Worm (Caenorhabditis elegans) whole organism, young adult: Measurements from ENCODE around the gene W07G4.7.

Experiments used
- B0035.1 ChIP-seq: sonication (generic microtip); optimal IDR thresholded peaks from 2 replicates; lab custom pipeline; 2016; ENCODE audit warnings: missing genetic modification characterization, mild to moderate bottlenecking, missing compliant biosample characterization, missing genotype, missing genetic modification reagents
- B0261.1 ChIP-seq: sonication (generic microtip); optimal IDR thresholded peaks from 2 replicates; lab custom pipeline; 2016; ENCODE audit warnings: mild to moderate bottlenecking, missing genetic modification characterization, moderate library complexity, missing compliant biosample characterization
- C06A6.2 ChIP-seq: fragments of 200-800 bp; sonication (Bioruptor generic); conservative IDR thresholded peaks from 2 replicates; pipeline ENCODE4 v1.3.6; 2022; ENCODE audit warnings: missing genetic modification characterization, missing compliant biosample characterization
- F22D6.2 ChIP-seq: sonication (generic microtip); optimal IDR thresholded peaks from 2 replicates; lab custom pipeline; 2016; ENCODE audit warnings: mild to moderate bottlenecking, missing genetic modification characterization, missing compliant biosample characterization
- F23B12.7 ChIP-seq: sonication (generic microtip); optimal IDR thresholded peaks from 2 replicates; lab custom pipeline; 2017; ENCODE audit warnings: missing genetic modification characterization, mild to moderate bottlenecking, missing compliant biosample characterization, antibody characterized with exemption, moderate library complexity; ENCODE audit not compliant: insufficient read depth
- F39B2.1 ChIP-seq: fragments of 200-800 bp; sonication (Bioruptor generic); IDR thresholded peaks from 2 replicates; pipeline ENCODE4 v1.3.6; 2022; ENCODE audit warnings: missing genetic modification reagents, missing genetic modification characterization, missing compliant biosample characterization
- F55B11.4 ChIP-seq: sonication (generic microtip); optimal IDR thresholded peaks from 2 replicates; lab custom pipeline; 2016; ENCODE audit warnings: missing compliant biosample characterization, missing genetic modification characterization, borderline replicate concordance; ENCODE audit not compliant: insufficient read depth
- K11D2.4 ChIP-seq: fragments of 200-800 bp; sonication (Bioruptor generic); IDR thresholded peaks from 2 replicates; pipeline ENCODE4 v1.3.6; 2022; ENCODE audit warnings: missing genetic modification reagents, missing genetic modification characterization, missing compliant biosample characterization
- Y53G8AR.9 ChIP-seq: fragments of 200-800 bp; sonication (Bioruptor generic); conservative IDR thresholded peaks from 2 replicates; pipeline ENCODE4 v1.3.6; 2022; ENCODE audit warnings: missing genetic modification reagents, missing genetic modification characterization, missing compliant biosample characterization
- Y79H2A.3 ChIP-seq: fragments of 200-800 bp; sonication (Bioruptor generic); conservative IDR thresholded peaks from 2 replicates; pipeline ENCODE4 v1.3.6; 2022; ENCODE audit warnings: missing genetic modification reagents, missing genetic modification characterization, missing compliant biosample characterization
- Y95B8A.8 ChIP-seq: fragments of 200-800 bp; sonication (Bioruptor generic); IDR thresholded peaks from 2 replicates; pipeline ENCODE4 v1.3.6; 2022; ENCODE audit warnings: missing genetic modification reagents, missing genetic modification characterization, missing compliant biosample characterization
- ZK185.1 ChIP-seq: sonication (generic microtip); optimal IDR thresholded peaks from 2 replicates; lab custom pipeline; 2016; ENCODE audit warnings: mild to moderate bottlenecking, missing genetic modification characterization, missing compliant biosample characterization; ENCODE audit not compliant: poor library complexity, severe bottlenecking
- aptf-2 ChIP-seq: fragments of 200-800 bp; sonication (Bioruptor generic); conservative IDR thresholded peaks from 2 replicates; pipeline ENCODE4 v1.3.6; 2022; ENCODE audit warnings: missing genetic modification reagents, missing genetic modification characterization, missing compliant biosample characterization
- aptf-3 ChIP-seq: fragments of 200-800 bp; sonication (Bioruptor generic); IDR thresholded peaks from 2 replicates; pipeline ENCODE4 v1.3.6; 2022; ENCODE audit warnings: missing genetic modification characterization, missing compliant biosample characterization
- attf-5 ChIP-seq: fragments of 200-800 bp; sonication (Bioruptor generic); optimal IDR thresholded peaks from 2 replicates; lab custom pipeline; 2018; ENCODE audit warnings: mild to moderate bottlenecking, missing genetic modification characterization, missing compliant biosample characterization
- bed-2 ChIP-seq: fragments of 200-800 bp; sonication (Bioruptor generic); IDR thresholded peaks from 2 replicates; pipeline ENCODE4 v1.3.6; 2022; ENCODE audit warnings: missing genetic modification reagents, missing genetic modification characterization, missing compliant biosample characterization
- cebp-1 ChIP-seq, 2 experiments: fragments of 200-800 bp in 1 of 2; sonication (Bioruptor generic) in 1 of 2; sonication (generic microtip) in 1 of 2; IDR thresholded peaks in 1 of 2; optimal IDR thresholded peaks in 1 of 2; 2 replicates each; pipeline versions ENCODE4 v1.3.6 to Lab custom; 2017 to 2022; ENCODE audit warnings: missing compliant biosample characterization in 2 of 2, missing genetic modification characterization in 2 of 2, mild to moderate bottlenecking in 1 of 2, missing genetic modification reagents in 1 of 2, moderate library complexity in 1 of 2
- cebp-2 ChIP-seq: fragments of 200-800 bp; sonication (Bioruptor generic); IDR thresholded peaks from 2 replicates; pipeline ENCODE4 v1.3.6; 2022; ENCODE audit warnings: missing genetic modification characterization, missing compliant biosample characterization
- ceh-79 ChIP-seq: sonication (generic microtip); optimal IDR thresholded peaks from 2 replicates; lab custom pipeline; 2017; ENCODE audit warnings: mild to moderate bottlenecking, missing genetic modification characterization, missing compliant biosample characterization
- ceh-91 ChIP-seq: fragments of 200-800 bp; sonication (Bioruptor generic); IDR thresholded peaks from 2 replicates; pipeline ENCODE4 v1.3.6; 2022; ENCODE audit warnings: missing genetic modification reagents, missing genetic modification characterization, missing compliant biosample characterization
- chd-7 ChIP-seq: sonication (generic microtip); optimal IDR thresholded peaks from 2 replicates; lab custom pipeline; 2016; ENCODE audit warnings: mild to moderate bottlenecking, missing genetic modification characterization, moderate library complexity, missing compliant biosample characterization
- dox-1 ChIP-seq: fragments of 200-800 bp; sonication (Bioruptor generic); IDR thresholded peaks from 2 replicates; pipeline ENCODE4 v1.3.6; 2022; ENCODE audit warnings: missing genetic modification reagents, missing genetic modification characterization, missing compliant biosample characterization
- dpff-1 ChIP-seq: sonication (generic microtip); optimal IDR thresholded peaks from 2 replicates; lab custom pipeline; 2017; ENCODE audit warnings: mild to moderate bottlenecking, missing genetic modification characterization, missing compliant biosample characterization
- egrh-3 ChIP-seq: fragments of 200-800 bp; sonication (Bioruptor generic); IDR thresholded peaks from 2 replicates; pipeline ENCODE4 v1.3.6; 2022; ENCODE audit warnings: missing genetic modification reagents, missing genetic modification characterization, missing compliant biosample characterization
- gei-17 ChIP-seq: fragments of 200-800 bp; sonication (Bioruptor generic); optimal IDR thresholded peaks from 2 replicates; lab custom pipeline; 2018; ENCODE audit warnings: mild to moderate bottlenecking, missing genetic modification characterization, missing compliant biosample characterization
- hmg-1.2 ChIP-seq: fragments of 200-800 bp; sonication (Bioruptor generic); IDR thresholded peaks from 2 replicates; pipeline ENCODE4 v1.3.6; 2022; ENCODE audit warnings: missing genetic modification reagents, missing genetic modification characterization, missing compliant biosample characterization
- lin-54 ChIP-seq: fragments of 200-800 bp; sonication (Bioruptor generic); optimal IDR thresholded peaks from 2 replicates; lab custom pipeline; 2018; ENCODE audit warnings: mild to moderate bottlenecking, missing genetic modification characterization, missing compliant biosample characterization
- lsy-27 ChIP-seq: sonication (generic microtip); optimal IDR thresholded peaks from 2 replicates; lab custom pipeline; 2017; ENCODE audit warnings: missing genetic modification characterization, mild to moderate bottlenecking, missing compliant biosample characterization, antibody characterized with exemption, missing genotype, borderline replicate concordance; ENCODE audit not compliant: insufficient read depth
- mcd-1 ChIP-seq: fragments of 200-800 bp; sonication (Bioruptor generic); IDR thresholded peaks from 2 replicates; pipeline ENCODE4 v1.3.6; 2022; ENCODE audit warnings: missing genetic modification reagents, missing genetic modification characterization, missing compliant biosample characterization
- mel-28 ChIP-seq: sonication (generic microtip); optimal IDR thresholded peaks from 2 replicates; lab custom pipeline; 2016; ENCODE audit warnings: borderline replicate concordance, mild to moderate bottlenecking, missing genetic modification characterization, missing compliant biosample characterization
- nfyb-1 ChIP-seq: fragments of 200-800 bp; sonication (Bioruptor generic); IDR thresholded peaks from 2 replicates; pipeline ENCODE4 v1.3.6; 2022; ENCODE audit warnings: missing genetic modification reagents, missing genetic modification characterization, missing compliant biosample characterization
- nhr-27 ChIP-seq: fragments of 200-800 bp; sonication (Bioruptor generic); optimal IDR thresholded peaks from 2 replicates; lab custom pipeline; 2018; ENCODE audit warnings: mild to moderate bottlenecking, missing genetic modification characterization, moderate library complexity, missing compliant biosample characterization
- sdz-38 ChIP-seq: sonication (generic microtip); optimal IDR thresholded peaks from 2 replicates; lab custom pipeline; 2016; ENCODE audit warnings: missing genotype, missing genetic modification characterization, missing compliant biosample characterization
- snpc-1.1 ChIP-seq: sonication (generic microtip); optimal IDR thresholded peaks from 2 replicates; lab custom pipeline; 2017; ENCODE audit warnings: missing genetic modification characterization, mild to moderate bottlenecking, missing compliant biosample characterization, antibody characterized with exemption, moderate library complexity, missing genotype, missing genetic modification reagents; ENCODE audit not compliant: insufficient read depth
- snpc-3.4 ChIP-seq: sonication (generic microtip); optimal IDR thresholded peaks from 2 replicates; lab custom pipeline; 2017; ENCODE audit warnings: missing genetic modification characterization, mild to moderate bottlenecking, missing compliant biosample characterization, antibody characterized with exemption, moderate library complexity, missing genotype, missing genetic modification reagents
- sptf-2 ChIP-seq: fragments of 200-800 bp; sonication (Bioruptor generic); optimal IDR thresholded peaks from 2 replicates; lab custom pipeline; 2018; ENCODE audit warnings: mild to moderate bottlenecking, missing genetic modification characterization, missing compliant biosample characterization
- tbx-9 ChIP-seq: sonication (generic microtip); optimal IDR thresholded peaks from 2 replicates; lab custom pipeline; 2016; ENCODE audit warnings: borderline replicate concordance, missing genetic modification characterization, inconsistent platforms, missing compliant biosample characterization
- xnd-1 ChIP-seq: sonication (generic microtip); optimal IDR thresholded peaks from 2 replicates; lab custom pipeline; 2016; ENCODE audit warnings: missing genotype, missing genetic modification reagents, missing genetic modification characterization, missing compliant biosample characterization
- ztf-18 ChIP-seq: sonication (generic microtip); optimal IDR thresholded peaks from 2 replicates; lab custom pipeline; 2016; ENCODE audit warnings: missing genotype, mild to moderate bottlenecking, missing genetic modification characterization, missing compliant biosample characterization
- ztf-22 ChIP-seq: fragments of 200-800 bp; sonication (Bioruptor generic); optimal IDR thresholded peaks from 2 replicates; lab custom pipeline; 2018; ENCODE audit warnings: mild to moderate bottlenecking, missing genetic modification characterization, moderate library complexity, missing compliant biosample characterization
- ztf-25 ChIP-seq: fragments of 200-800 bp; sonication (Bioruptor generic); IDR thresholded peaks from 2 replicates; pipeline ENCODE4 v1.3.6; 2022; ENCODE audit warnings: missing genetic modification reagents, missing genetic modification characterization, missing compliant biosample characterization
- ztf-28 ChIP-seq: fragments of 200-800 bp; sonication (Bioruptor generic); IDR thresholded peaks from 2 replicates; pipeline ENCODE4 v1.3.6; 2022; ENCODE audit warnings: missing genetic modification reagents, missing genetic modification characterization, missing compliant biosample characterization

Gene W07G4.7

ce11 chrV:13003378-13003777 lies 31.1 kb downstream of the W07G4.7 start (continued):
- TF ChIP-seq nhr-27 (no peak), dpff-1 (tag; lab: Kevin White, UChicago) (no peak), Y95B8A.8 (GFP tag; lab: Robert Waterston, UW) (no peak), sptf-2 (GFP tag; lab: Kevin White, UChicago) (peak; percentile 37), ztf-22 (no peak), C06A6.2 (GFP tag; lab: Robert Waterston, UW) (no peak), Y53G8AR.9 (GFP tag; lab: Robert Waterston, UW) (peak; percentile 29; the same call in 1 of the 2 replicates), ceh-79 (no peak), mel-28 (tag; lab: Kevin White, UChicago) (peak; percentile 22), mcd-1 (GFP tag; lab: Robert Waterston, UW) (peak; percentile 59), sdz-38 (tag; lab: Kevin White, UChicago) (no peak), snpc-3.4 (tag; lab: Kevin White, UChicago) (peak; percentile 92), B0261.1 (peak; percentile 87), cebp-2 (GFP tag; lab: Robert Waterston, UW) (peak; percentile 83; the same call in 1 of the 2 replicates), ztf-18 (tag; lab: Kevin White, UChicago) (peak; percentile 62), xnd-1 (no peak), F22D6.2 (tag; lab: Kevin White, UChicago) (no peak), lin-54 (GFP tag; lab: Kevin White, UChicago) (peak; percentile 63), cebp-1 (GFP tag; IDR thresholded peaks at IDR 0.05; lab: Robert Waterston, UW) (no peak), cebp-1 (tag; optimal IDR thresholded peaks at IDR 0.05; lab: Kevin White, UChicago) (peak; percentile 67), egrh-3 (no peak), F55B11.4 (tag; lab: Kevin White, UChicago) (no peak), B0035.1 (tag; lab: Kevin White, UChicago) (peak; percentile 17), bed-2 (GFP tag; lab: Robert Waterston, UW) (no peak), ztf-28 (GFP tag; lab: Robert Waterston, UW) (no peak), ceh-91 (GFP tag; lab: Robert Waterston, UW) (no peak), tbx-9 (no peak), K11D2.4 (no peak), F39B2.1 (GFP tag; lab: Robert Waterston, UW) (no peak), nfyb-1 (GFP tag; lab: Robert Waterston, UW) (peak; percentile 85), chd-7 (tag; lab: Kevin White, UChicago) (peak; percentile 79), attf-5 (GFP tag; lab: Kevin White, UChicago) (no peak), Y79H2A.3 (GFP tag; lab: Robert Waterston, UW) (no peak), ZK185.1 (peak; percentile 80), aptf-3 (GFP tag; lab: Robert Waterston, UW) (0 out of 2 replicates have a peak, but pooled peaks have one; percentile 13), hmg-1.2 (GFP tag; lab: Robert Waterston, UW) (peak; percentile 78), F23B12.7 (tag; lab: Kevin White, UChicago) (peak; percentile 76), dox-1 (GFP tag; lab: Robert Waterston, UW) (peak; percentile 72; the same call in 1 of the 2 replicates), snpc-1.1 (tag; lab: Kevin White, UChicago) (no peak), lsy-27 (no peak), gei-17 (GFP tag; lab: Kevin White, UChicago) (no peak), ztf-25 (GFP tag; lab: Robert Waterston, UW) (no peak), aptf-2 (no peak)
